Fruit fly (Drosophila melanogaster) whole organism: ENCODE measurements around the gene Syt1.

Source experiments
- CG8478 ChIP-seq: fragments of >200 bp; optimal IDR thresholded peaks from 2 replicates; lab custom pipeline; 2018; ENCODE audit warnings: inconsistent platforms
- Dll ChIP-seq: fragments of >200 bp; optimal IDR thresholded peaks from 2 replicates; lab custom pipeline; 2017
- EcR ChIP-seq, 2 experiments: fragments of >200 bp; optimal IDR thresholded peaks; 2 replicates each; lab custom pipeline; 2017; ENCODE audit warnings: missing biosample characterization in 2 of 2, missing genetic modification characterization in 2 of 2, missing genetic modification reagents in 2 of 2
- pan ChIP-seq: fragments of >200 bp; optimal IDR thresholded peaks from 2 replicates; lab custom pipeline; 2017
- psq ChIP-seq: fragments of >200 bp; optimal IDR thresholded peaks from 2 replicates; lab custom pipeline; 2017
- usp ChIP-seq: fragments of >200 bp; optimal IDR thresholded peaks from 2 replicates; lab custom pipeline; 2017; ENCODE audit warnings: missing biosample characterization, missing genetic modification characterization, mixed read lengths

DNA sequence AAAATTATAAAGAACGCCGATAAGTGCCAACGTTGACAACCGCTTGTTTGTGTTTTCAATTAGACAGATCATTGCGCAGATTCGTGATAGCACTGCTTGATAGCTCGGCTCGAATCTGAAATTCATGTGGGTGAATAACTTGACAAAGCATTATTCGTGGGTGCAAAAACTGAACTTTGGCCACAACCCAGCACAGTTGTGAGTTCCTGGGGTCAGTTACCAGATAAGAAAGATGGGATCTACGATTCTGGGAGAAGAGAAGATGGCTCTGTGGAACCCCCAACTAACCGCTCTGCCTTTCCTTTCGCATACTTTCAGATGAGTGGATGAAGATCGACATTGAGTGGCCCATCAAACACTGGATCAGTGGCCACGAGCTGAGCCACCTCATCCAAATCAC is 11.1 kb upstream of the Syt1 start:
- TF ChIP-seq usp (GFP tag; lab: Kevin White, UChicago) (no peak), psq (lab: Kevin White, UChicago) (no peak), EcR (GFP tag; optimal IDR thresholded peaks at IDR 0.05; lab: Kevin White, UChicago) (no peak), Dll (lab: Kevin White, UChicago) (no peak), pan (lab: Kevin White, UChicago) (no peak), CG8478 (no peak)
